Worm (Caenorhabditis elegans): ENCODE measurements around the gene Y17G7B.18.

Gene Y17G7B.18

DNA sequence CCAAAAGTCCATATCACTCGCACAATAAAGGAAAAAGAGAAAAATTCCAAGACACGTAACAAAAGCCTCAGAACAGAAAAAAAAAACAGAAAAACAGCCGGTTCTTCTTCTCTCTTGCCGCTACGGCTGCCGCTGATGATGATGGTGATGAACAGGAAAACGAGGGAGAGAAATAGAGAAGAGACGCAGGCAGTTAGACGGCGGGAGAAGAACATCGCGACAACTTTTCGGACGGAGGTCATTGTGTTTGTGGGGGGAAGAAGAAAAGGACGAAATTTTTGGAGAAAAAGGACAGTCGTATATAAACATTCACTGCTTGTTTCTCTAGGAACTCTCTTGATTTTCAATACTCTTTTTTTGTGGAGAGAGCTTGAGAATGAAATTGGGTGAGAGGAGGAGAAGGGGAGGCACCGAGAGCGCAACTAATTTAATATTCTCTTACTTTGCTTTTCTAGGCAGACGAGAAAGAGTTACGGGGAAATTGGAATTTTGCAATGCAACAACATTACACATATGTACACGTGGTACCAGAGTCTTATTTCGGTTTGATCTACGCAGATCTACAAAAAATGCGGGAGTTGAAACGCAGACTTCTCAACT, 17.9 kb downstream of the Y17G7B.18 start (continued):
- TF ChIP-seq elt-3 (tag; optimal IDR thresholded peaks at IDR 0.05): peak in 1 of 6 experiments; percentile 25
- TF ChIP-seq fkh-4 (tag; optimal IDR thresholded peaks at IDR 0.05; ENCODE audit: borderline replicate concordance): no peak
- TF ChIP-seq ceh-8 (GFP tag; optimal IDR thresholded peaks at IDR 0.05): no peak
- TF ChIP-seq pqm-1 (tag; optimal IDR thresholded peaks at IDR 0.05): no peak
- peak; percentile 17 for TF ChIP-seq nhr-20 (tag; optimal IDR thresholded peaks at IDR 0.05)
- peak; percentile 76 for TF ChIP-seq blmp-1 (tag; optimal IDR thresholded peaks at IDR 0.05)
- no peak for TF ChIP-seq alr-1 (tag; optimal IDR thresholded peaks at IDR 0.05; ENCODE audit: borderline replicate concordance)
- peak; percentile 39 for TF ChIP-seq tbx-2 (tag; optimal IDR thresholded peaks at IDR 0.05)
- TF ChIP-seq Y116A8C.19 (tag; optimal IDR thresholded peaks at IDR 0.05; ENCODE audit: borderline replicate concordance): no peak
- TF ChIP-seq zip-4 (GFP tag; optimal IDR thresholded peaks at IDR 0.05): no peak
- no peak for TF ChIP-seq lin-39 (tag; optimal IDR thresholded peaks at IDR 0.05)
- TF ChIP-seq unc-62 (GFP tag; optimal IDR thresholded peaks at IDR 0.05): no peak
- TF ChIP-seq isw-1 (GFP tag; IDR thresholded peaks at IDR 0.05): no peak
- no peak for TF ChIP-seq vab-15 (tag; optimal IDR thresholded peaks at IDR 0.05)
- TF ChIP-seq irx-1 (tag; optimal IDR thresholded peaks at IDR 0.05): peak; percentile 28
- peak; percentile 65 for TF ChIP-seq nhr-71 (tag; optimal IDR thresholded peaks at IDR 0.05)
- TF ChIP-seq lin-14 (GFP tag; optimal IDR thresholded peaks at IDR 0.05): peak; percentile 96
- TF ChIP-seq fos-1 (tag; optimal IDR thresholded peaks at IDR 0.05): no peak
- no peak for TF ChIP-seq mef-2 (tag; optimal IDR thresholded peaks at IDR 0.05)
- no peak for TF ChIP-seq nhr-237 (tag; optimal IDR thresholded peaks at IDR 0.05)
- TF ChIP-seq skn-1 (tag; optimal IDR thresholded peaks at IDR 0.05): peak; percentile 31
- TF ChIP-seq efl-3 (GFP tag; optimal IDR thresholded peaks at IDR 0.05): no peak
- TF ChIP-seq elt-2 (tag; optimal IDR thresholded peaks at IDR 0.05): no peak
- TF ChIP-seq unc-30 (tag; optimal IDR thresholded peaks at IDR 0.05): no peak
- no peak for TF ChIP-seq grh-1 (GFP tag; IDR thresholded peaks at IDR 0.05)
- TF ChIP-seq nhr-84 (tag; optimal IDR thresholded peaks at IDR 0.05): no peak
- peak; percentile 26 for TF ChIP-seq F16B12.6 (tag; optimal IDR thresholded peaks at IDR 0.05)
- TF ChIP-seq C04F5.9 (tag; optimal IDR thresholded peaks at IDR 0.05): no peak
- no peak for TF ChIP-seq unc-86 (tag; optimal IDR thresholded peaks at IDR 0.05)
- TF ChIP-seq ceh-63 (GFP tag; optimal IDR thresholded peaks at IDR 0.05): no peak
- no peak for TF ChIP-seq aha-1 (tag; optimal IDR thresholded peaks at IDR 0.05)
- TF ChIP-seq lsy-2 (tag; optimal IDR thresholded peaks at IDR 0.05): peak; percentile 43 to 47

DNA sequence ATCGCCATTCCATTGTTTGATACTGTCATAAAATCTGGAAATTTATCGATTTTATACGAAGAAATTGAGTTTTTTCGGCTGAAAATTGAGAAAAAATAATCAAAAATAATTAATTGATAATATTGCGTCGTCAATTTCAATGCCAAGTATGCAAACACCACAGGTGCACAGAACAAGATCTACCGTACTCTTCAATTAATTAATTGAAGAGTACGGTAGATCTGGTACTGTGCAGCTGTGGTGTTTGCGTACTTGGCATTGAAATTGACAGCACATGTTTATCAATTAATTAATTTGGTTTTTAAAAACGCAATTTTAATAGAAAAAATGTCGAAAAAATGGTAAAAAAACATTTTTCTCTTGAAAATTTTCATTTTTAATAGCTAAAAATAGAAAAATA, 18.8 kb downstream of the Y17G7B.18 start, which contains the start of gene cnt-1:
Gene cnt-1 (minus strand): TSS at position 36 of the 400 bp plus-strand sequence.
- TF ChIP-seq unc-98 (GFP tag; IDR thresholded peaks at IDR 0.05) (no peak), nhr-47 (tag; optimal IDR thresholded peaks at IDR 0.05) (no peak), ceh-63 (GFP tag; optimal IDR thresholded peaks at IDR 0.05) (no peak), unc-86 (tag; optimal IDR thresholded peaks at IDR 0.05) (no peak), pax-3 (tag; optimal IDR thresholded peaks at IDR 0.05) (no peak), pag-3 (tag; optimal IDR thresholded peaks at IDR 0.05; ENCODE audit: borderline replicate concordance, insufficient read depth) (no peak), nhr-237 (tag; optimal IDR thresholded peaks at IDR 0.05) (no peak), fkh-10 (GFP tag; optimal IDR thresholded peaks at IDR 0.05) (no peak), tbx-2 (tag; optimal IDR thresholded peaks at IDR 0.05) (no peak), fos-1 (tag; optimal IDR thresholded peaks at IDR 0.05) (no peak), pqm-1 (tag; optimal IDR thresholded peaks at IDR 0.05) (no peak), hlh-17 (GFP tag; optimal IDR thresholded peaks at IDR 0.05; ENCODE audit: borderline replicate concordance) (no peak)

DNA sequence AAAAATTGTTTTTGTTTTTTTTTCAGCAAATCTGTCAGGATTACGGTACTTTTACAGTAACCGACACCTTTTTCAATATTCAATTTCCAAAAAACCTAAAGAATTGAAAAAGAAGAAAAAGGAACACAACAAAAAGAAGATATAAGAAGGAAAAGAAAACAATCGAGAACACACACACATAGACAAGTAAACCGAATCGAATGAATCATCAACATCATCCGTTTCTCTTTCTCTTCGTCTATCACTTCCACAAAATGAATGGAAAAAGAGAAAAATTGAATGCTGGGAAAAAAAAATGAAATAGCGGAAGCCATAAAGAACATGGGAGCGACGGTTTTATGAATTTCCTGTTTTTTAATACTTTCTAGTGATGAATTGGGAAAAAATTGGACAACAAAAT, 26.2 kb downstream of the Y17G7B.18 start:
- peak; percentile 37 for TF ChIP-seq blmp-1 (tag; optimal IDR thresholded peaks at IDR 0.05)
- no peak for TF ChIP-seq efl-3 (GFP tag; optimal IDR thresholded peaks at IDR 0.05)

All from whole organism, L1 larva.